Worm (Caenorhabditis elegans): ENCODE data around the gene kbp-3.
A peak's percentile ranks its signal among the peaks of the same experiment; 100 is the strongest.

The kbp-3 gene

DNA sequence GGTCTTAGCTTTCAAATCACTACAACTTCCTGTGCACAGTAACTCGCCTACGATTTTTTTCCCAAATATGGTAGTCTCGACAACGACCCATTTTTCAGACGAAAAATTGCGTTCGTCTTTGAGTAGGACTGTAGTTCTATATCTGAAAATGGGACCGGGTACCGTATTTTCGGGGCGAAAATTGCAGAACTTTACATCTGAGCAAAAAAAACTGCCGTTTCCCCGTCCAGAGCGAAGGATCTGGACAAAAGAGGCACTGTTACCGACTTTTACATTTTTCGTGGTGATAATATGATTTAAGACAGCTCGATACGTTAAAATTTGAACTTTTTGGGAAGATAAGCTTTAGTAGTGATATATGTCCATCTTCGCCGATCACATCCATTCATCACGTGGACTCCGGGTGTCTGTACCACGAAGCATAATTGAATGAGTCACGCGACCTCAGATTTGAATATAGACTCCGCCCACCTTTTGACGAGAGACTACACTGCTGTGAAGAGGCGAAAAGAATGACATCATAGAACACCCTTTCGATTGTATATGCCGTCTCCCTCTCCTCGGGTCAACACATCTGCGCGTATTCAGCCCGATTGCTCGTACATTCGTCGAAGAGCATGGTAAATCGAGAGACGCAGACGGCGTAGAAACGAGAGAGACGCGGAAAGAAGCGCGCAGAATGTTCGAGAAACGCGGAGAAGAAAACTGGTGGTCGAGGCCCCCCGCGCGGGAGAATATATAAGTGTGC is 15.0 kb upstream of the kbp-3 start:
- peak in 1 of 2 experiments; percentile 29 for TF ChIP-seq eor-1 (tag; optimal IDR thresholded peaks at IDR 0.05)
- TF ChIP-seq elt-2 (tag; optimal IDR thresholded peaks at IDR 0.05): peak; percentile 33
- no peak for TF ChIP-seq nhr-28 (tag; optimal IDR thresholded peaks at IDR 0.05)
- peak; percentile 90 for TF ChIP-seq nhr-43 (tag; optimal IDR thresholded peaks at IDR 0.05; ENCODE audit: poor library complexity, severe bottlenecking)
- TF ChIP-seq ama-1 (optimal IDR thresholded peaks at IDR 0.05): peak; percentile 58
- TF ChIP-seq nhr-237 (tag; optimal IDR thresholded peaks at IDR 0.05): no peak
- no peak for TF ChIP-seq skn-1 (tag; optimal IDR thresholded peaks at IDR 0.05)
- TF ChIP-seq mml-1 (tag; optimal IDR thresholded peaks at IDR 0.05): peak; percentile 23
- no peak for TF ChIP-seq ceh-16 (tag; optimal IDR thresholded peaks at IDR 0.05)
- TF ChIP-seq nhr-76 (tag; optimal IDR thresholded peaks at IDR 0.05): no peak
- no peak for TF ChIP-seq egl-5 (tag; optimal IDR thresholded peaks at IDR 0.05)
- TF ChIP-seq tbx-2 (tag; optimal IDR thresholded peaks at IDR 0.05): peak; percentile 75
- TF ChIP-seq elt-1 (tag; optimal IDR thresholded peaks at IDR 0.05): no peak
- TF ChIP-seq nhr-25 (tag; optimal IDR thresholded peaks at IDR 0.05): peak; percentile 96
- TF ChIP-seq pha-4 (tag; optimal IDR thresholded peaks at IDR 0.05): peak; percentile 80
- no peak for TF ChIP-seq egl-27 (tag; optimal IDR thresholded peaks at IDR 0.05)
- peak; percentile 43 for TF ChIP-seq lin-15B (tag; optimal IDR thresholded peaks at IDR 0.05)
- no peak for TF ChIP-seq R02D3.7 (tag; optimal IDR thresholded peaks at IDR 0.05)
- TF ChIP-seq ZK546.5 (tag; optimal IDR thresholded peaks at IDR 0.05): no peak
- peak; percentile 44 for TF ChIP-seq pqm-1 (tag; optimal IDR thresholded peaks at IDR 0.05)
- TF ChIP-seq nhr-67 (tag; optimal IDR thresholded peaks at IDR 0.05): no peak
- TF ChIP-seq jun-1 (tag; optimal IDR thresholded peaks at IDR 0.05): peak; percentile 80
- peak; percentile 78 for TF ChIP-seq nfya-1 (tag; optimal IDR thresholded peaks at IDR 0.05; ENCODE audit: insufficient read depth)
- peak; percentile 40 for TF ChIP-seq hmg-11 (tag; optimal IDR thresholded peaks at IDR 0.05)
- no peak for TF ChIP-seq elt-3 (tag; optimal IDR thresholded peaks at IDR 0.05)
- peak; percentile 96 for TF ChIP-seq nhr-23 (tag; optimal IDR thresholded peaks at IDR 0.05)
- TF ChIP-seq ztf-4 (tag; optimal IDR thresholded peaks at IDR 0.05): peak; percentile 88
- TF ChIP-seq zag-1 (tag; optimal IDR thresholded peaks at IDR 0.05): no peak
- TF ChIP-seq ceh-28 (tag; optimal IDR thresholded peaks at IDR 0.05): peak; percentile 54
- TF ChIP-seq ceh-82 (tag; optimal IDR thresholded peaks at IDR 0.05): no peak
- TF ChIP-seq fos-1 (tag; optimal IDR thresholded peaks at IDR 0.05): peak; percentile 61
- no peak for TF ChIP-seq aly-2 (tag; optimal IDR thresholded peaks at IDR 0.05)
- TF ChIP-seq mdl-1 (tag; optimal IDR thresholded peaks at IDR 0.05): no peak
- TF ChIP-seq nhr-12 (tag; optimal IDR thresholded peaks at IDR 0.05): no peak
- TF ChIP-seq fkh-10 (GFP tag; optimal IDR thresholded peaks at IDR 0.05): no peak
- TF ChIP-seq ztf-11 (tag; optimal IDR thresholded peaks at IDR 0.05): no peak
- TF ChIP-seq lin-39 (tag; optimal IDR thresholded peaks at IDR 0.05): peak; percentile 63
- TF ChIP-seq ceh-9 (tag; optimal IDR thresholded peaks at IDR 0.05): no peak
- TF ChIP-seq snpc-4 (tag; optimal IDR thresholded peaks at IDR 0.05): peak; percentile 40
- peak; percentile 95 for TF ChIP-seq sea-2 (GFP tag; optimal IDR thresholded peaks at IDR 0.05)
- TF ChIP-seq lsy-12 (tag; optimal IDR thresholded peaks at IDR 0.05): peak; percentile 90
- TF ChIP-seq fkh-2 (tag; optimal IDR thresholded peaks at IDR 0.05): no peak
- no peak for TF ChIP-seq nhr-11 (tag; optimal IDR thresholded peaks at IDR 0.05)
- no peak for TF ChIP-seq unc-62 (GFP tag; optimal IDR thresholded peaks at IDR 0.05)
- no peak for TF ChIP-seq daf-12 (tag; optimal IDR thresholded peaks at IDR 0.05)
- TF ChIP-seq nhr-77 (tag; optimal IDR thresholded peaks at IDR 0.05): peak; percentile 70
- TF ChIP-seq unc-39 (tag; optimal IDR thresholded peaks at IDR 0.05): no peak
